Fruit fly (Drosophila melanogaster) whole organism, embryonic: ENCODE measurements around the gene CG14227.

Experiments used
- Bgb ChIP-seq: fragments of 200-800 bp; sonication (Bioruptor generic); IDR thresholded peaks from 2 replicates; pipeline ENCODE4 v1.3.6; 2022; ENCODE audit warnings: missing biosample characterization, missing genetic modification characterization; ENCODE audit not compliant: partially characterized antibody
- C15 ChIP-seq: fragments of 200-800 bp; sonication (Bioruptor generic); IDR thresholded peaks from 3 replicates; pipeline ENCODE4 v1.3.6; 2022; ENCODE audit warnings: missing biosample characterization, missing genetic modification characterization
- CG10366 ChIP-seq: fragments of 200-800 bp; sonication (Bioruptor generic); IDR thresholded peaks from 2 replicates; pipeline ENCODE4 v1.3.6; 2022; ENCODE audit warnings: missing biosample characterization, missing genetic modification characterization
- CG12071 ChIP-seq: fragments of 200-800 bp; sonication (Bioruptor generic); optimal IDR thresholded peaks from 3 replicates; lab custom pipeline; 2018; ENCODE audit warnings: missing biosample characterization, mild to moderate bottlenecking, missing genetic modification characterization
- CG12219 ChIP-seq: fragments of 200-800 bp; sonication (Bioruptor generic); optimal IDR thresholded peaks from 3 replicates; lab custom pipeline; 2018; ENCODE audit warnings: missing biosample characterization, mild to moderate bottlenecking, missing genetic modification characterization
- CG13287 ChIP-seq: fragments of 200-800 bp; sonication (Bioruptor generic); IDR thresholded peaks from 2 replicates; pipeline ENCODE4 v1.3.6; 2022; ENCODE audit warnings: missing biosample characterization, missing genetic modification characterization; ENCODE audit not compliant: partially characterized antibody
- CG13624 ChIP-seq: fragments of 200-800 bp; sonication (Bioruptor generic); optimal IDR thresholded peaks from 2 replicates; lab custom pipeline; 2016; ENCODE audit warnings: missing biosample characterization, missing genetic modification characterization
- CG1529 ChIP-seq: fragments of 200-800 bp; sonication (Bioruptor generic); optimal IDR thresholded peaks from 3 replicates; lab custom pipeline; 2018; ENCODE audit warnings: missing biosample characterization, missing genetic modification characterization
- CG17802 ChIP-seq: fragments of 200-800 bp; sonication (Bioruptor generic); optimal IDR thresholded peaks from 2 replicates; lab custom pipeline; 2018; ENCODE audit warnings: missing biosample characterization, mild to moderate bottlenecking, missing genetic modification characterization, moderate library complexity
- CG30431 ChIP-seq: fragments of 200-800 bp; sonication (Bioruptor generic); optimal IDR thresholded peaks from 2 replicates; lab custom pipeline; 2017; ENCODE audit warnings: missing biosample characterization, missing genetic modification characterization
- CG3995 ChIP-seq: fragments of 200-800 bp; sonication (Bioruptor generic); optimal IDR thresholded peaks from 3 replicates; lab custom pipeline; 2016; ENCODE audit warnings: missing biosample characterization, missing genetic modification characterization
- CG4424 ChIP-seq: fragments of 200-800 bp; sonication (Bioruptor generic); optimal IDR thresholded peaks from 3 replicates; lab custom pipeline; 2016; ENCODE audit warnings: missing biosample characterization, missing genetic modification characterization
- CG4707 ChIP-seq: fragments of 200-800 bp; sonication (Bioruptor generic); optimal IDR thresholded peaks from 2 replicates; lab custom pipeline; 2018; ENCODE audit warnings: missing biosample characterization, mild to moderate bottlenecking, missing genetic modification characterization, moderate library complexity
- CG6791 ChIP-seq: fragments of 200-800 bp; sonication (Bioruptor generic); IDR thresholded peaks from 3 replicates; pipeline ENCODE4 v1.3.6; 2022; ENCODE audit warnings: missing biosample characterization, missing genetic modification characterization; ENCODE audit not compliant: partially characterized antibody
- CG7556 ChIP-seq: fragments of 200-800 bp; sonication (Bioruptor generic); optimal IDR thresholded peaks from 2 replicates; lab custom pipeline; 2017; ENCODE audit warnings: missing biosample characterization, mild to moderate bottlenecking, missing genetic modification characterization
- CG7745 ChIP-seq: fragments of 200-800 bp; sonication (Bioruptor generic); optimal IDR thresholded peaks from 2 replicates; lab custom pipeline; 2018; ENCODE audit warnings: missing biosample characterization, mild to moderate bottlenecking, missing genetic modification characterization, moderate library complexity
- CG7839 ChIP-seq: fragments of 200-800 bp; sonication (Bioruptor generic); optimal IDR thresholded peaks from 3 replicates; lab custom pipeline; 2018; ENCODE audit warnings: missing biosample characterization, mild to moderate bottlenecking, missing genetic modification characterization, moderate library complexity
- CG8478 ChIP-seq: fragments of >200 bp; optimal IDR thresholded peaks from 2 replicates; lab custom pipeline; 2018
- CG8944 ChIP-seq: fragments of 200-800 bp; sonication (Bioruptor generic); optimal IDR thresholded peaks from 3 replicates; lab custom pipeline; 2016; ENCODE audit warnings: missing biosample characterization, missing genetic modification characterization
- CG9215 ChIP-seq: fragments of 200-800 bp; sonication (Bioruptor generic); IDR thresholded peaks from 2 replicates; pipeline ENCODE4 v1.3.6; 2022; ENCODE audit warnings: missing biosample characterization, missing genetic modification characterization
- CG9437 ChIP-seq: fragments of 200-800 bp; sonication (Bioruptor generic); optimal IDR thresholded peaks from 2 replicates; lab custom pipeline; 2018; ENCODE audit warnings: missing biosample characterization, mild to moderate bottlenecking, missing genetic modification characterization
- CG9876 ChIP-seq: fragments of 200-800 bp; sonication (Bioruptor generic); optimal IDR thresholded peaks from 2 replicates; lab custom pipeline; 2016; ENCODE audit warnings: missing biosample characterization, missing genetic modification characterization
- Deaf1 ChIP-seq: fragments of 200-800 bp; optimal IDR thresholded peaks from 3 replicates; lab custom pipeline; 2019; ENCODE audit warnings: missing biosample characterization, mild to moderate bottlenecking, missing genetic modification characterization, moderate library complexity
- ERR ChIP-seq: fragments of 200-800 bp; sonication (Bioruptor generic); optimal IDR thresholded peaks from 2 replicates; lab custom pipeline; 2016; ENCODE audit warnings: missing biosample characterization, missing genetic modification characterization
- Fer3 ChIP-seq: fragments of 200-800 bp; sonication (Bioruptor generic); optimal IDR thresholded peaks from 2 replicates; lab custom pipeline; 2018; ENCODE audit warnings: missing biosample characterization, mild to moderate bottlenecking, missing genetic modification characterization, moderate library complexity
- HLH4C ChIP-seq: fragments of 200-800 bp; sonication (Bioruptor generic); IDR thresholded peaks from 3 replicates; pipeline ENCODE4 v1.3.6; 2022; ENCODE audit warnings: missing biosample characterization, missing genetic modification characterization; ENCODE audit not compliant: partially characterized antibody
- HLHmδ ChIP-seq: fragments of 200-800 bp; sonication (Bioruptor generic); optimal IDR thresholded peaks from 2 replicates; lab custom pipeline; 2018; ENCODE audit warnings: missing biosample characterization, mild to moderate bottlenecking, missing genetic modification characterization, moderate library complexity
- HmgZ ChIP-seq: fragments of 200-800 bp; sonication (Bioruptor generic); optimal IDR thresholded peaks from 2 replicates; lab custom pipeline; 2018; ENCODE audit warnings: missing biosample characterization, mild to moderate bottlenecking, missing genetic modification characterization
- Meics ChIP-seq: fragments of 200-800 bp; sonication (Bioruptor generic); optimal IDR thresholded peaks from 2 replicates; lab custom pipeline; 2017; ENCODE audit warnings: missing biosample characterization, mild to moderate bottlenecking, missing genetic modification characterization
- PHDP ChIP-seq: fragments of 200-800 bp; sonication (Bioruptor generic); optimal IDR thresholded peaks from 3 replicates; lab custom pipeline; 2018; ENCODE audit warnings: missing biosample characterization, mild to moderate bottlenecking, missing genetic modification characterization, moderate library complexity
- Stat92E ChIP-seq, 3 experiments: fragments of >200 bp in 2 of 3; fragments of 200-800 bp in 1 of 3; sonication (Bioruptor generic) in 1 of 3; optimal IDR thresholded peaks; 2 replicates each; lab custom pipeline; 2017 to 2019; ENCODE audit warnings: missing biosample characterization in 3 of 3, missing genetic modification characterization in 3 of 3, mild to moderate bottlenecking in 1 of 3, moderate library complexity in 1 of 3
- Trl ChIP-seq, 3 experiments: fragments of >200 bp in 2 of 3; fragments of 200-800 bp in 1 of 3; sonication (Bioruptor generic) in 1 of 3; optimal IDR thresholded peaks; 2 replicates in 1 of 3; 3 replicates in 2 of 3; lab custom pipeline; 2016 to 2017; ENCODE audit warnings: missing biosample characterization in 1 of 3, missing genetic modification characterization in 1 of 3
- az2 ChIP-seq: fragments of 200-800 bp; sonication (Bioruptor generic); optimal IDR thresholded peaks from 3 replicates; lab custom pipeline; 2016; ENCODE audit warnings: missing biosample characterization, missing genetic modification characterization
- ci ChIP-seq: fragments of 200-800 bp; sonication (Bioruptor generic); IDR thresholded peaks from 3 replicates; pipeline ENCODE4 v1.3.6; 2022; ENCODE audit warnings: missing biosample characterization, missing genetic modification characterization
- corto ChIP-seq: fragments of 200-800 bp; sonication (Bioruptor generic); optimal IDR thresholded peaks from 2 replicates; lab custom pipeline; 2016; ENCODE audit warnings: missing biosample characterization, mild to moderate bottlenecking, missing genetic modification characterization, moderate library complexity
- croc ChIP-seq: fragments of 200-800 bp; sonication (Bioruptor generic); conservative IDR thresholded peaks from 3 replicates; pipeline ENCODE4 v1.3.6; 2022; ENCODE audit warnings: missing biosample characterization, missing genetic modification characterization
- da ChIP-seq: fragments of 200-800 bp; sonication (Bioruptor generic); optimal IDR thresholded peaks from 2 replicates; lab custom pipeline; 2016; ENCODE audit warnings: missing biosample characterization, missing genetic modification characterization
- gsb-n ChIP-seq: fragments of 200-800 bp; sonication (Bioruptor generic); optimal IDR thresholded peaks from 3 replicates; lab custom pipeline; 2018; ENCODE audit warnings: missing biosample characterization, mild to moderate bottlenecking, missing genetic modification characterization
- jumu ChIP-seq: fragments of 200-800 bp; sonication (Bioruptor generic); optimal IDR thresholded peaks from 3 replicates; lab custom pipeline; 2016; ENCODE audit warnings: missing biosample characterization, missing genetic modification characterization
- lilli ChIP-seq: fragments of 200-800 bp; sonication (Bioruptor generic); optimal IDR thresholded peaks from 3 replicates; lab custom pipeline; 2016; ENCODE audit warnings: missing biosample characterization, missing genetic modification characterization
- lmd ChIP-seq: fragments of 200-800 bp; sonication (Bioruptor generic); IDR thresholded peaks from 2 replicates; pipeline ENCODE4 v1.3.6; 2022; ENCODE audit warnings: missing biosample characterization, missing genetic modification characterization
- nmo ChIP-seq: fragments of 200-800 bp; sonication (Bioruptor generic); optimal IDR thresholded peaks from 2 replicates; lab custom pipeline; 2018; ENCODE audit warnings: missing biosample characterization, mild to moderate bottlenecking, missing genetic modification characterization, moderate library complexity
- pho ChIP-seq: fragments of 200-800 bp; sonication (Bioruptor generic); optimal IDR thresholded peaks from 2 replicates; lab custom pipeline; 2016; ENCODE audit warnings: missing biosample characterization, missing genetic modification characterization
- psq ChIP-seq: fragments of 200-800 bp; sonication (Bioruptor generic); optimal IDR thresholded peaks from 2 replicates; lab custom pipeline; 2017; ENCODE audit warnings: missing biosample characterization, missing genetic modification characterization
- sens-2 ChIP-seq: fragments of 200-800 bp; sonication (Bioruptor generic); IDR thresholded peaks from 2 replicates; pipeline ENCODE4 v1.3.6; 2022; ENCODE audit warnings: missing biosample characterization, missing genetic modification characterization
- shn ChIP-seq: fragments of 200-800 bp; sonication (Bioruptor generic); optimal IDR thresholded peaks from 3 replicates; lab custom pipeline; 2016; ENCODE audit warnings: missing biosample characterization, missing genetic modification characterization
- sim ChIP-seq: fragments of 200-800 bp; sonication (Bioruptor generic); IDR thresholded peaks from 2 replicates; pipeline ENCODE4 v1.3.6; 2022; ENCODE audit warnings: missing biosample characterization, missing genetic modification characterization
- usp ChIP-seq: fragments of >200 bp; optimal IDR thresholded peaks from 2 replicates; lab custom pipeline; 2017; ENCODE audit warnings: missing biosample characterization, missing genetic modification characterization
- zen2 ChIP-seq: fragments of 200-800 bp; sonication (Bioruptor generic); IDR thresholded peaks from 3 replicates; pipeline ENCODE4 v1.3.6; 2022; ENCODE audit warnings: missing biosample characterization, missing genetic modification characterization; ENCODE audit not compliant: partially characterized antibody
- zfh2 ChIP-seq: fragments of 200-800 bp; sonication (Bioruptor generic); optimal IDR thresholded peaks from 2 replicates; lab custom pipeline; 2016; ENCODE audit warnings: missing biosample characterization, missing genetic modification characterization

Gene CG14227

dm6 chrX:19662583-19663195 is 26.1 kb downstream of the CG14227 start (continued):
- TF ChIP-seq gsb-n (tag; lab: Kevin White, UChicago) (no peak), CG8478 (lab: Kevin White, UChicago) (peak; percentile 26), CG7556 (no peak), sens-2 (GFP tag; lab: Robert Waterston, UW) (no peak), lmd (GFP tag; lab: Robert Waterston, UW) (no peak), Meics (GFP tag; lab: Kevin White, UChicago) (no peak), Stat92E (GFP tag; optimal IDR thresholded peaks at IDR 0.05; lab: Kevin White, UChicago) (no peak), jumu (peak; percentile 6), CG6791 (GFP tag; lab: Robert Waterston, UW) (peak; percentile 47; the same call in 1 of the 3 replicates), Fer3 (tag; lab: Kevin White, UChicago) (no peak), CG3995 (GFP tag; lab: Kevin White, UChicago) (no peak), CG4707 (GFP tag; lab: Kevin White, UChicago) (no peak), lilli (no peak), CG8944 (GFP tag; lab: Kevin White, UChicago) (no peak), CG13624 (GFP tag; lab: Kevin White, UChicago) (peak; percentile 18), sim (GFP tag; lab: Robert Waterston, UW) (no peak), CG12219 (GFP tag; lab: Kevin White, UChicago) (no peak), zfh2 (GFP tag; lab: Kevin White, UChicago) (no peak), C15 (GFP tag; lab: Robert Waterston, UW) (no peak), CG4424 (no peak), Bgb (GFP tag; lab: Robert Waterston, UW) (peak; percentile 32; the same call in 1 of the 2 replicates), HLH4C (GFP tag; lab: Robert Waterston, UW) (no peak), CG7745 (tag; lab: Kevin White, UChicago) (no peak), shn (GFP tag; lab: Kevin White, UChicago) (no peak), zen2 (GFP tag; lab: Robert Waterston, UW) (no peak), psq (no peak), HLHmδ (GFP tag; lab: Kevin White, UChicago) (peak; percentile 85), HmgZ (tag; lab: Kevin White, UChicago) (peak; percentile 3), CG12071 (GFP tag; lab: Kevin White, UChicago) (no peak), da (GFP tag; lab: Kevin White, UChicago) (no peak), Trl (optimal IDR thresholded peaks at IDR 0.05; lab: Kevin White, UChicago) (peak; percentile 74 to 83), Trl (GFP tag; optimal IDR thresholded peaks at IDR 0.05; lab: Kevin White, UChicago) (no peak), CG9437 (GFP tag; lab: Kevin White, UChicago) (no peak), usp (GFP tag; lab: Kevin White, UChicago) (no peak), ERR (GFP tag; lab: Kevin White, UChicago) (no peak), CG10366 (GFP tag; lab: Robert Waterston, UW) (0 out of 2 replicates have a peak, but pooled peaks have one; percentile 11), PHDP (no peak), CG1529 (no peak), CG13287 (peak; percentile 35; the same call in 1 of the 2 replicates), CG9215 (GFP tag; lab: Robert Waterston, UW) (no peak), CG7839 (tag; lab: Kevin White, UChicago) (no peak), ci (GFP tag; lab: Robert Waterston, UW) (peak; percentile 58; the same call in 2 of the 3 replicates), corto (GFP tag; lab: Kevin White, UChicago) (no peak), CG17802 (no peak), croc (GFP tag; lab: Robert Waterston, UW) (no peak), CG9876 (GFP tag; lab: Kevin White, UChicago) (no peak), pho (peak; percentile 11), nmo (GFP tag; lab: Kevin White, UChicago) (no peak), Deaf1 (tag; lab: Kevin White, UChicago) (peak; percentile 74), CG30431 (GFP tag; lab: Kevin White, UChicago) (no peak), az2 (no peak)
